Fruit fly (Drosophila melanogaster): ENCODE measurements around the gene Usp7.
A peak's percentile ranks its signal among the peaks of the same experiment; 100 is the strongest.

The Usp7 gene

DNA sequence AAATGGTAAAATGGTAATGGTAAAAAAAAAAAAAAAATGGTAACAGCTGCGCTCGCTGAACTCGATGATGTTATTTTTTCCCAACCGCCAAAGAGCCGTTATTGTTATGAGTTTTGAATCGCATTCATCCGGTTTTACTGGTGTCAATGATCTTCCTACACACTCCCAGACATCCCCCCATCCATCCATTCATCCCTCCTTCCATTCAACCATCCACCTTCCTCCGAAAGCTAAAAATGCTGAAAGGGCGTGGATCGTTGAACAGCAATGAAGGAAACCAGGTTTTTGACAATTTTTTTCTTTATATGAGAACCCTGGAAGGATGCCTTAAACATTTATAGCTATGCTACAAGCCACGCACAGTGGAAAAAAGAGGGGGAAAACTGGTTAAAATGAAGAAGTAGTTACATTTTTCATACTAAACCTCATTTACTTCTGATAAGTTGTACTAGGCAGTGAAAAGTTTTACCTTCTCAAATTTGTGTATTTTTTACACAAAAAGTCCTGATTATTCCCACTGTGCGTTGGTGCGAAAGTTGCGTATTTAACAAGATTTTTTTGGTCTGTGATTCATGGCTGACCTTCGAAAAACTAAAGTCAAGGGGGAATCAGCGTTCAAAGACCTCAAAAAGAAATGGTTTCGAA is 28.7 kb downstream of the Usp7 start (continued):
- TF ChIP-seq Ets21C (GFP tag; optimal IDR thresholded peaks at IDR 0.05): peak; percentile 23
- peak; percentile 3 to 74 for TF ChIP-seq ss (GFP tag; optimal IDR thresholded peaks at IDR 0.05)
- peak; percentile 45 for TF ChIP-seq CG32006 (GFP tag; optimal IDR thresholded peaks at IDR 0.05)
- TF ChIP-seq pdm3 (GFP tag; optimal IDR thresholded peaks at IDR 0.05): peak; percentile 61
- no peak for TF ChIP-seq Hr38 (GFP tag; optimal IDR thresholded peaks at IDR 0.05)
- peak; percentile 60 for TF ChIP-seq CG3032 (tag; optimal IDR thresholded peaks at IDR 0.05)
- peak; percentile 66 for TF ChIP-seq OdsH (GFP tag; optimal IDR thresholded peaks at IDR 0.05)
- TF ChIP-seq CG11294 (GFP tag; IDR thresholded peaks at IDR 0.05): no peak
- peak; percentile 41 for TF ChIP-seq Sox15 (GFP tag; optimal IDR thresholded peaks at IDR 0.05)
- peak; percentile 46 for TF ChIP-seq CG15336 (GFP tag; IDR thresholded peaks at IDR 0.05)
- no peak for TF ChIP-seq CG9139 (GFP tag; optimal IDR thresholded peaks at IDR 0.05)
- TF ChIP-seq dsx (GFP tag; optimal IDR thresholded peaks at IDR 0.05; ENCODE audit: poor library complexity, severe bottlenecking): peak; percentile 56
- TF ChIP-seq salr (GFP tag; optimal IDR thresholded peaks at IDR 0.05): peak in 1 of 2 experiments; percentile 29
- peak; percentile 58 for TF ChIP-seq CG7368 (GFP tag; optimal IDR thresholded peaks at IDR 0.05)
- peak; percentile 15 for TF ChIP-seq CG6808 (GFP tag; optimal IDR thresholded peaks at IDR 0.05)
- peak; percentile 62; the same call in 2 of the 3 replicates for TF ChIP-seq eg (GFP tag; IDR thresholded peaks at IDR 0.05)
- peak; percentile 37 for TF ChIP-seq CG8319 (GFP tag; optimal IDR thresholded peaks at IDR 0.05)
- TF ChIP-seq svp (GFP tag): peak; percentile 71
- peak; percentile 38 for TF ChIP-seq CG31627 (GFP tag; optimal IDR thresholded peaks at IDR 0.05)
- peak; percentile 61 for TF ChIP-seq esn (GFP tag; optimal IDR thresholded peaks at IDR 0.05)
- TF ChIP-seq Met (GFP tag; optimal IDR thresholded peaks at IDR 0.05): peak; percentile 67
- TF ChIP-seq Hr4 (GFP tag; optimal IDR thresholded peaks at IDR 0.05): peak; percentile 45
- no peak for TF ChIP-seq Lpt (GFP tag; optimal IDR thresholded peaks at IDR 0.05)
- TF ChIP-seq CG6163 (GFP tag; IDR thresholded peaks at IDR 0.05): peak; percentile 69; the same call in 2 of the 3 replicates
- peak; percentile 53 for TF ChIP-seq Eip75B (GFP tag; optimal IDR thresholded peaks at IDR 0.05)
- peak; percentile 65 for TF ChIP-seq CG8632 (GFP tag; optimal IDR thresholded peaks at IDR 0.05)
- peak; percentile 29 for TF ChIP-seq CG4318 (GFP tag; optimal IDR thresholded peaks at IDR 0.05)
- no peak for TF ChIP-seq Gug (GFP tag; IDR thresholded peaks at IDR 0.05)
- TF ChIP-seq Hr39 (GFP tag; optimal IDR thresholded peaks at IDR 0.05): peak; percentile 57

DNA sequence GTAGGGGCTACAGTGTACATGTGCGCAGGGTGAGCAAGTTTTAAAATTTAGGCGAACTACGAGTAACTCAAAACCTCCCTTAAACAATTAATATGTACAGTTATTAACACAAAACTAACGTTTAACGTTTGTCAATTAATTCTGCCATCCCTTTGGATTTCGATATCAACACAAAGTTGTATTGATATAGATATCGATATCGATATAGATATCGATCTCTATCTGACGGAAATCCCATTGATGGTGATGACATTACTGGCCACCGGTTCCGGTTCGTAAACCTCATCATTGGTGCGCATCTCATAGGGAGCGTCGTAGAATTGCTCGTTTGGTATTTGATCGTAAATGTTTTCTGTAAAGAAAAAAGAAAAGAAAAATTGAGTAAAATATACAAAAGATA is 35.6 kb downstream of the Usp7 start:
- no peak for TF ChIP-seq net (GFP tag; optimal IDR thresholded peaks at IDR 0.05)
- no peak for TF ChIP-seq lz (GFP tag; optimal IDR thresholded peaks at IDR 0.05)

DNA sequence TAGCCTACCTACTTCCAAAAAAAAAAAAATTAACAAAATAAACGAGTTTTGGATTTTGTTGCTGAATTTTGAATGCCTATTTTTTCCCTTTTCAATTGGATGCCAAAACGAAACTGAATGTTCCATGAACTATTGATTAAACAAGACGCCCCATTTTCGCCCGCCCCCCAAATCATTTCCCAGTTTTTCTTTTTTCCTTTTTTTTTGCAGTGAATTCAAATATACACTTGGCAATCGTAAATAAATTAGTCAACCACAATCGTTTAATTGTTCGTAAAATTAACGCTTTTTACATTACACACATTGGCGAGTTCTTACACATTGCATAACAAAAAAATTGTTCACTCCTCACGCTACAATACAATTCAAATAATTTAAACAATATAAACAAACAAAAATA is 36.2 kb downstream of the Usp7 start, which contains the start of gene CG18130:
CG18130 (minus strand) TSS at position 101 of the 400 bp plus-strand sequence.
- TF ChIP-seq Sox14 (GFP tag; optimal IDR thresholded peaks at IDR 0.05) (no peak), CG3919 (GFP tag; optimal IDR thresholded peaks at IDR 0.05) (no peak), ss (GFP tag; optimal IDR thresholded peaks at IDR 0.05) (no peak), dac (GFP tag; optimal IDR thresholded peaks at IDR 0.05) (no peak), Eip75B (GFP tag; optimal IDR thresholded peaks at IDR 0.05) (no peak), CG8632 (GFP tag; optimal IDR thresholded peaks at IDR 0.05) (no peak), Sox102F (GFP tag; optimal IDR thresholded peaks at IDR 0.05) (no peak)

DNA sequence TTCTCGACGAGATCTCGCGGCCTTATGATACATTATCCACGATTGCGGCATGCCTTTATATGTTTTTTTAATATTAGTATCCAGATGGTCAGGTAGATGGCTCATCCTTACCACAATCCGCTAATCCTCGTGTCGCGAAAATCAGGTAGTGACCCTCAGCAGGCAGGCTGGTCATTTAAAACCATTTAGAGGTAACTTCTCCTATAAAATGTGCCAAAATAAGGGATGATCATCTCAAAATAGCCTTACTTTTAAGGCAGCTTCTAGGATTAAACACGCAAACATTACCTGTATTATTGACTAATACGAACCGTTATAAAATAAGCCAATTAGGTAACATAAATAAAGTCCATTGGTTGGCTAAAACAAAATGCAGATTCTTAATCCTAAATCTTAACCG is 39.9 kb downstream of the Usp7 start, which contains the start of gene tsg:
tsg (minus strand) TSS at position 37 of the 400 bp plus-strand sequence.
- no peak for TF ChIP-seq CG34406 (GFP tag; optimal IDR thresholded peaks at IDR 0.05)
- no peak for TF ChIP-seq dsx (GFP tag; optimal IDR thresholded peaks at IDR 0.05; ENCODE audit: poor library complexity, severe bottlenecking)
- no peak for TF ChIP-seq achi (GFP tag; optimal IDR thresholded peaks at IDR 0.05)
- TF ChIP-seq Gug (GFP tag; IDR thresholded peaks at IDR 0.05): no peak
- no peak for TF ChIP-seq CG32006 (GFP tag; optimal IDR thresholded peaks at IDR 0.05)
- TF ChIP-seq Eip93F (GFP tag; optimal IDR thresholded peaks at IDR 0.05): no peak
- TF ChIP-seq fd59A (GFP tag; optimal IDR thresholded peaks at IDR 0.05): no peak
- TF ChIP-seq Eip78C (GFP tag): no peak
- TF ChIP-seq CG8319 (GFP tag; optimal IDR thresholded peaks at IDR 0.05): no peak
- no peak for TF ChIP-seq net (GFP tag; optimal IDR thresholded peaks at IDR 0.05)
- no peak for TF ChIP-seq CG6163 (GFP tag; IDR thresholded peaks at IDR 0.05)
- TF ChIP-seq Met (GFP tag; optimal IDR thresholded peaks at IDR 0.05): no peak
